Worm (Caenorhabditis elegans): ENCODE measurements around the gene clec-254.

ce11 chrV:18800811-18801210 is 46.6 kb upstream of the clec-254 start, which contains the start of gene nhr-170:
- TF ChIP-seq ztf-4 (tag; optimal IDR thresholded peaks at IDR 0.05) (no peak), egl-27 (tag; optimal IDR thresholded peaks at IDR 0.05) (no peak), nhr-10 (tag; optimal IDR thresholded peaks at IDR 0.05) (no peak), unc-62 (GFP tag; optimal IDR thresholded peaks at IDR 0.05) (no peak), nhr-77 (tag; optimal IDR thresholded peaks at IDR 0.05) (no peak), crh-2 (tag; optimal IDR thresholded peaks at IDR 0.05) (no peak), skn-1 (tag; optimal IDR thresholded peaks at IDR 0.05) (no peak)

Measured in whole organism, L2 larva.